Worm (Caenorhabditis elegans): ENCODE measurements around the gene F13H8.12.

ce11 chrII:6230116-6230515 is 32.2 kb upstream of the F13H8.12 start:
- TF ChIP-seq nfya-1 (tag; optimal IDR thresholded peaks at IDR 0.05; ENCODE audit: borderline replicate concordance, insufficient read depth): no peak
- TF ChIP-seq Y56A3A.18 (GFP tag; IDR thresholded peaks at IDR 0.05): no peak
- no peak for TF ChIP-seq egl-44 (GFP tag; IDR thresholded peaks at IDR 0.05)
- no peak for TF ChIP-seq lin-54 (GFP tag; optimal IDR thresholded peaks at IDR 0.05)
- TF ChIP-seq hmg-1.2 (GFP tag; IDR thresholded peaks at IDR 0.05): no peak
- TF ChIP-seq unc-62 (GFP tag; optimal IDR thresholded peaks at IDR 0.05): no peak
- no peak for TF ChIP-seq ama-1 (optimal IDR thresholded peaks at IDR 0.05)
- no peak for TF ChIP-seq ama-1 (GFP tag; optimal IDR thresholded peaks at IDR 0.05)
- no peak for TF ChIP-seq akir-1 (GFP tag; optimal IDR thresholded peaks at IDR 0.05)
- no peak for TF ChIP-seq B0019.2 (GFP tag; conservative IDR thresholded peaks at IDR 0.05)
- no peak for TF ChIP-seq ceh-91 (GFP tag; IDR thresholded peaks at IDR 0.05)
- TF ChIP-seq D2030.7 (GFP tag; IDR thresholded peaks at IDR 0.05): no peak
- no peak for TF ChIP-seq egl-18 (GFP tag; IDR thresholded peaks at IDR 0.05)
- no peak for TF ChIP-seq mxl-1 (tag; optimal IDR thresholded peaks at IDR 0.05)
